Fruit fly (Drosophila melanogaster): ENCODE measurements around the gene CG7330.
A peak's percentile ranks its signal among the peaks of the same experiment; 100 is the strongest.

The CG7330 gene

DNA sequence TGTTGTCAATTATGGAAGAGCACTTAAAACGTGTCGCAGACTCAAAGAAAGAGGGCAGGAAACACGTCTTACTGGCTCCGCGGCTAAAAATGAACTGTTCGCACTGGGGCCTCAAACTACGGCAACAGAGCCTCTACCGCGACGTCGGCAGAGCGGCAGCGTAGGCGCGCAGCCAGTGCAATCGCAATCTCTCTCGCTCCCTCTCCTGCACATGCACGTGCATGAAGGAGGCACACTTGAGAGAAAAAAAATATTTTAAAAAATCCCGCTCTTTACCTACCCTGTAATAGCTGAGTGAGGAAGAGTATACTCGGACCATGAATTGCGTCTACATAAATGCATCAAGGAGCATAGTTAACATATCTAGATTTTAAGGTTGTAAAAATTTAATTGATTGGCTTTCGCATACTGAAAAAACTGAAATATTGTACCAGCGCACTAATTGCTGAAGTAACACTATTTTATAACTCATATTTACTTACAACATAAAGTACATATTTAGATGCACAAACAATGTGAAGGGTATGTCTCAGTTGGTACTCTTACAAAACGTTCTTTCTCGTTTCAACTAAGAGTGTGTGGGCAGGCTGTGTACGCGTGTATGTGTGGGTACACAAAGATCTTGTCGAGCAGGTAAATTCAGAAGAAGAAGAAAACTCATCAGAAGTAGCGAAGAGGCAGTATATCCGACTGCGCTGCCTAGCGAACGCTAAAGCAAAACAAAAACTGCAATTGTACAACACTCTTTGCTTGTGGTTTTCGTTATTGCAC is 37.0 kb downstream of the CG7330 start, which contains the start of gene hid (continued):
- TF ChIP-seq dati (GFP tag; IDR thresholded peaks at IDR 0.05) (peak; percentile 22; the same call in 1 of the 2 replicates), Doc2 (GFP tag; IDR thresholded peaks at IDR 0.05) (0 out of 2 replicates have a peak, but pooled peaks have one; percentile 40), B-H1 (GFP tag; IDR thresholded peaks at IDR 0.05) (peak; percentile 72), phol (tag; optimal IDR thresholded peaks at IDR 0.05) (peak; percentile 91), Drgx (GFP tag; IDR thresholded peaks at IDR 0.05) (peak; percentile 88), nerfin-2 (GFP tag; IDR thresholded peaks at IDR 0.05; ENCODE audit: partially characterized antibody) (no peak), Poxn (GFP tag; IDR thresholded peaks at IDR 0.05) (no peak), NC2α (GFP tag; optimal IDR thresholded peaks at IDR 0.05) (peak; percentile 63), CG12071 (GFP tag; optimal IDR thresholded peaks at IDR 0.05) (peak; percentile 60), amos (GFP tag; IDR thresholded peaks at IDR 0.05; ENCODE audit: partially characterized antibody) (peak; percentile 24; the same call in 1 of the 2 replicates), org-1 (GFP tag; optimal IDR thresholded peaks at IDR 0.05) (peak; percentile 80), CG8478 (optimal IDR thresholded peaks at IDR 0.05) (no peak), CG17361 (GFP tag; IDR thresholded peaks at IDR 0.05) (peak; percentile 93), CG32772 (GFP tag; IDR thresholded peaks at IDR 0.05) (peak; percentile 89), CG1233 (GFP tag; optimal IDR thresholded peaks at IDR 0.05) (peak; percentile 86), CG33213 (GFP tag; optimal IDR thresholded peaks at IDR 0.05) (peak; percentile 58), pb (GFP tag; optimal IDR thresholded peaks at IDR 0.05) (peak; percentile 88), z (GFP tag; IDR thresholded peaks at IDR 0.05) (0 out of 3 replicates have a peak, but pooled peaks have one; percentile 65), Hey (tag; optimal IDR thresholded peaks at IDR 0.05) (peak; percentile 31), ham (GFP tag; IDR thresholded peaks at IDR 0.05) (no peak), Ravus (GFP tag; IDR thresholded peaks at IDR 0.05) (peak; percentile 23; the same call in 1 of the 2 replicates), btn (GFP tag; optimal IDR thresholded peaks at IDR 0.05) (peak; percentile 89), CG15073 (GFP tag; optimal IDR thresholded peaks at IDR 0.05) (peak; percentile 62), CG11085 (GFP tag; IDR thresholded peaks at IDR 0.05) (0 out of 2 replicates have a peak, but pooled peaks have one; percentile 17), CG6272 (GFP tag; IDR thresholded peaks at IDR 0.05) (peak; percentile 65), Usf (GFP tag; optimal IDR thresholded peaks at IDR 0.05) (peak; percentile 64), CG6683 (GFP tag; optimal IDR thresholded peaks at IDR 0.05) (peak; percentile 21), CG11696 (GFP tag; IDR thresholded peaks at IDR 0.05) (peak; percentile 57), nom (GFP tag; optimal IDR thresholded peaks at IDR 0.05) (peak; percentile 82), ase (GFP tag; IDR thresholded peaks at IDR 0.05) (peak; percentile 71), CG10147 (GFP tag; optimal IDR thresholded peaks at IDR 0.05) (peak; percentile 78), Lhr (GFP tag; optimal IDR thresholded peaks at IDR 0.05) (peak; percentile 61), zen2 (GFP tag; IDR thresholded peaks at IDR 0.05; ENCODE audit: partially characterized antibody) (no peak; the same call in 2 of the 3 replicates), inv (GFP tag; IDR thresholded peaks at IDR 0.05; ENCODE audit: partially characterized antibody) (no peak), CG10366 (GFP tag; IDR thresholded peaks at IDR 0.05) (peak; percentile 82), CG10979 (tag; optimal IDR thresholded peaks at IDR 0.05) (peak; percentile 91), Antp (GFP tag; optimal IDR thresholded peaks at IDR 0.05) (peak; percentile 80), p53 (GFP tag; optimal IDR thresholded peaks at IDR 0.05) (peak; percentile 87), pum (GFP tag; optimal IDR thresholded peaks at IDR 0.05) (peak; percentile 88), pan (optimal IDR thresholded peaks at IDR 0.05) (peak in 1 of 2 experiments; percentile 89), pan (GFP tag; optimal IDR thresholded peaks at IDR 0.05 in 1 of 2, IDR thresholded peaks at IDR 0.05 in 1 of 2) (peak; percentile 84 to 88), Six4 (GFP tag; optimal IDR thresholded peaks at IDR 0.05) (peak; percentile 85), D (optimal IDR thresholded peaks at IDR 0.05) (no peak), D (GFP tag; optimal IDR thresholded peaks at IDR 0.05) (peak; percentile 91), maf-S (GFP tag; optimal IDR thresholded peaks at IDR 0.05) (peak; percentile 55), CG18011 (GFP tag; optimal IDR thresholded peaks at IDR 0.05) (peak; percentile 15), seq (GFP tag; IDR thresholded peaks at IDR 0.05) (peak; percentile 86), grn (GFP tag; optimal IDR thresholded peaks at IDR 0.05) (peak; percentile 76), vvl (GFP tag; IDR thresholded peaks at IDR 0.05) (peak; percentile 81), vfl (GFP tag; optimal IDR thresholded peaks at IDR 0.05) (peak; percentile 68)

Measured in whole organism, embryonic.